Worm (Caenorhabditis elegans) whole organism, midembryonic: Measurements from ENCODE around the gene nlp-27.

Source experiments
- T22C8.4 ChIP-seq: fragments of 200-800 bp; sonication (Bioruptor generic); IDR thresholded peaks from 2 replicates; pipeline ENCODE4 v1.3.6; 2022; ENCODE audit warnings: missing genetic modification characterization, missing compliant biosample characterization
- cog-1 ChIP-seq: sonication (generic microtip); optimal IDR thresholded peaks from 2 replicates; lab custom pipeline; 2016; ENCODE audit warnings: missing genetic modification characterization, missing compliant biosample characterization
- flt-1 ChIP-seq: fragments of 200-800 bp; sonication (Bioruptor generic); IDR thresholded peaks from 2 replicates; pipeline ENCODE4 v1.3.6; 2022; ENCODE audit warnings: missing genetic modification characterization, missing compliant biosample characterization
- klf-2 ChIP-seq: fragments of 200-800 bp; sonication (Bioruptor generic); conservative IDR thresholded peaks from 2 replicates; pipeline ENCODE4 v1.3.6; 2022; ENCODE audit warnings: missing genetic modification reagents, missing genetic modification characterization, missing compliant biosample characterization
- med-1 ChIP-seq: sonication (generic microtip); optimal IDR thresholded peaks from 2 replicates; lab custom pipeline; 2017; ENCODE audit warnings: missing genetic modification characterization, mild to moderate bottlenecking, missing compliant biosample characterization, antibody characterized with exemption, missing genetic modification reagents; ENCODE audit not compliant: insufficient read depth
- ref-1 ChIP-seq: fragments of 200-800 bp; sonication (Bioruptor generic); conservative IDR thresholded peaks from 2 replicates; pipeline ENCODE4 v1.3.6; 2022; ENCODE audit warnings: missing genetic modification reagents, missing genetic modification characterization, missing compliant biosample characterization
- ztf-23 ChIP-seq: fragments of 200-800 bp; sonication (Bioruptor generic); IDR thresholded peaks from 2 replicates; pipeline ENCODE4 v1.3.6; 2022; ENCODE audit warnings: missing genetic modification reagents, missing genetic modification characterization, missing compliant biosample characterization
- ztf-29 ChIP-seq: fragments of 200-800 bp; sonication (Bioruptor generic); IDR thresholded peaks from 2 replicates; pipeline ENCODE4 v1.3.6; 2022; ENCODE audit warnings: missing genetic modification reagents, missing genetic modification characterization, missing compliant biosample characterization

- TF ChIP-seq cog-1 (tag; lab: Kevin White, UChicago) (no peak), ztf-29 (GFP tag; lab: Robert Waterston, UW) (no peak), klf-2 (GFP tag; lab: Robert Waterston, UW) (no peak), T22C8.4 (GFP tag; lab: Robert Waterston, UW) (no peak), flt-1 (GFP tag; lab: Robert Waterston, UW) (no peak), med-1 (no peak), ref-1 (GFP tag; lab: Robert Waterston, UW) (no peak), ztf-23 (GFP tag; lab: Robert Waterston, UW) (no peak)
Observed at ce11 chrV:3980228-3980933, 8.8 kb upstream of the nlp-27 start.
